Fruit fly (Drosophila melanogaster): ENCODE results near the gene CG33995.

CG33995 gene

dm6 chr2L:5054953-5055352 is 11.9 kb downstream of the CG33995 start, which contains the start of the genes CG14036 and His3.3A:
TSS of gene CG14036 (minus strand) at chr2L:5055016.
TSS of gene His3.3A (plus strand) at chr2L:5055058.
- TF ChIP-seq CG1647 (GFP tag; optimal IDR thresholded peaks at IDR 0.05) (no peak), CG34224 (GFP tag; IDR thresholded peaks at IDR 0.05; ENCODE audit: partially characterized antibody) (peak; percentile 80), HmgZ (tag; optimal IDR thresholded peaks at IDR 0.05) (peak; percentile 74), CG30020 (tag; optimal IDR thresholded peaks at IDR 0.05) (peak; percentile 92), HLH4C (GFP tag; IDR thresholded peaks at IDR 0.05; ENCODE audit: partially characterized antibody) (peak; percentile 79), CG11560 (tag; IDR thresholded peaks at IDR 0.05) (peak; percentile 94), CG7928 (GFP tag; optimal IDR thresholded peaks at IDR 0.05) (peak; percentile 1), Hsf (GFP tag; optimal IDR thresholded peaks at IDR 0.05) (no peak), CG3847 (GFP tag; IDR thresholded peaks at IDR 0.05) (peak; percentile 35; the same call in 1 of the 2 replicates), Rx (GFP tag; IDR thresholded peaks at IDR 0.05) (no peak), NC2β (GFP tag; optimal IDR thresholded peaks at IDR 0.05) (peak; percentile 4), cato (GFP tag; optimal IDR thresholded peaks at IDR 0.05; ENCODE audit: borderline replicate concordance) (no peak), ap (GFP tag; IDR thresholded peaks at IDR 0.05) (no peak), pan (optimal IDR thresholded peaks at IDR 0.05) (no peak), pan (GFP tag; optimal IDR thresholded peaks at IDR 0.05 in 1 of 2, IDR thresholded peaks at IDR 0.05 in 1 of 2) (peak in 1 of 2 experiments; percentile 36), CG42726 (GFP tag; IDR thresholded peaks at IDR 0.05; ENCODE audit: partially characterized antibody) (peak; percentile 59; the same call in 1 of the 2 replicates), Xbp1 (GFP tag; optimal IDR thresholded peaks at IDR 0.05) (peak; percentile 18), Pdp1 (GFP tag; optimal IDR thresholded peaks at IDR 0.05) (no peak), Opbp (GFP tag; IDR thresholded peaks at IDR 0.05; ENCODE audit: partially characterized antibody) (peak; percentile 63; the same call in 2 of the 3 replicates), lola (GFP tag; optimal IDR thresholded peaks at IDR 0.05) (no peak), CG16813 (GFP tag; IDR thresholded peaks at IDR 0.05; ENCODE audit: partially characterized antibody) (peak; percentile 69), ERR (GFP tag; optimal IDR thresholded peaks at IDR 0.05) (no peak), CG33213 (GFP tag; optimal IDR thresholded peaks at IDR 0.05) (no peak), bowl (GFP tag; IDR thresholded peaks at IDR 0.05) (no peak), ato (GFP tag; IDR thresholded peaks at IDR 0.05; ENCODE audit: partially characterized antibody) (0 out of 2 replicates have a peak, but pooled peaks have one; percentile 25), B-H2 (GFP tag; optimal IDR thresholded peaks at IDR 0.05) (peak; percentile 30), CG12769 (tag; optimal IDR thresholded peaks at IDR 0.05) (peak; percentile 20), CG12391 (tag; optimal IDR thresholded peaks at IDR 0.05) (peak; percentile 42), Lpt (GFP tag; optimal IDR thresholded peaks at IDR 0.05) (no peak), CG17361 (GFP tag; IDR thresholded peaks at IDR 0.05) (peak; percentile 40; the same call in 1 of the 3 replicates), lbe (GFP tag; optimal IDR thresholded peaks at IDR 0.05) (no peak), CG6854 (GFP tag; optimal IDR thresholded peaks at IDR 0.05) (no peak), CG11695 (GFP tag; IDR thresholded peaks at IDR 0.05) (0 out of 3 replicates have a peak, but pooled peaks have one; percentile 11), unc-4 (GFP tag; IDR thresholded peaks at IDR 0.05; ENCODE audit: partially characterized antibody) (peak; percentile 69), tin (GFP tag; optimal IDR thresholded peaks at IDR 0.05) (no peak), CG31441 (GFP tag; IDR thresholded peaks at IDR 0.05) (no peak), Nf-YA (GFP tag; IDR thresholded peaks at IDR 0.05) (no peak), CG2889 (GFP tag; IDR thresholded peaks at IDR 0.05) (no peak), kah (GFP tag; optimal IDR thresholded peaks at IDR 0.05) (no peak), wdn (GFP tag; IDR thresholded peaks at IDR 0.05) (no peak), Ptx1 (GFP tag; IDR thresholded peaks at IDR 0.05) (no peak), Chrac-16 (GFP tag; optimal IDR thresholded peaks at IDR 0.05) (no peak), CG2129 (GFP tag; IDR thresholded peaks at IDR 0.05; ENCODE audit: partially characterized antibody) (no peak), pb (GFP tag; optimal IDR thresholded peaks at IDR 0.05) (no peak), Hr3 (GFP tag; optimal IDR thresholded peaks at IDR 0.05) (no peak), CG17829 (tag; optimal IDR thresholded peaks at IDR 0.05) (peak; percentile 56), her (GFP tag; optimal IDR thresholded peaks at IDR 0.05) (no peak), chn (GFP tag; optimal IDR thresholded peaks at IDR 0.05) (no peak), CG12155 (GFP tag; optimal IDR thresholded peaks at IDR 0.05) (no peak), stwl (tag; optimal IDR thresholded peaks at IDR 0.05) (peak; percentile 72)

Measured in whole organism, embryonic.